Fruit fly (Drosophila melanogaster) ovary, adult (tissue): ENCODE results near the gene CG15877.

ENCODE experiments used
- CG17801 ChIP-seq: fragments of 200-800 bp; optimal IDR thresholded peaks from 2 replicates; lab custom pipeline; 2019; ENCODE audit warnings: missing biosample characterization, mild to moderate bottlenecking, missing genetic modification characterization, moderate library complexity; ENCODE audit not compliant: partially characterized antibody

CG15877 gene

DNA sequence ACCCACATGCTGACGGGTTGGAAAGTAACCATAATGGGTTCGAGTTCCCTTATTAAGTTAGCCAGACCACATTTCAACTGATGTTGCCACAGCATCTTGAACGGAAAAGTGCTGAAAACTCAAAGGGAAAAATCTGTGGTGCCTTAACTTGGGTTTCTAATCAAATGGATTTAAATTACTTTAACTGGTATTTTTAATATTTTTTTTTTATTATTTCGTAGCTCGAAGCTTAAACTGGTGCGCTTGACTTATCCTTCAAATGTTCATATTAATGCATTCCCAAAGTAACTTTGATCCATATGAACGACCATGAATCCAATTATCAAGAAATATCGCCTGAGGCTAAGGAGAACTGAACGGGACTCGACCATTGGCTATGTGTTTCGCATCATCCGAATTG lies 17.1 kb downstream of the CG15877 start, which contains the start of gene CG13801:
TSS of gene CG13801 (plus strand) at position 301 of the 400 bp plus-strand sequence.
- TF ChIP-seq CG17801 = no peak

DNA sequence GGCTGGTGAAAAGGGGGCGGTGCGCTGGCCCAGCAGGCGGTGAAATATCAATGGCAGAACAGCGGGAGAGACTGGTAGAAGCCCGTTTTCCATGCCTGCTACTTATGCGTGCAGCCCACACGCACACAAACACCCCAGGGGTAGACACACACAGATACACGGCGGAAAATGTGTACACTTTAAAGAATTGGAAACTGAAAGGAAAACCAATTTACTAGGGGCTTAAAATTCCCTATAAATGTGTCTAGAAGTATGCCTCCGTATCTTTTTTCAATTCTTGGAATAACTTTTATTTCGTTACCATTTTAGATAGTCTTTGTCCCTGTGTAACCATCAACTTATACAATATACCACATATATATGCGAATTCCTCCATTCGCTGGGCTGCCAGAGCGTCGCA lies 45.1 kb downstream of the CG15877 start:
- no peak for TF ChIP-seq CG17801

DNA sequence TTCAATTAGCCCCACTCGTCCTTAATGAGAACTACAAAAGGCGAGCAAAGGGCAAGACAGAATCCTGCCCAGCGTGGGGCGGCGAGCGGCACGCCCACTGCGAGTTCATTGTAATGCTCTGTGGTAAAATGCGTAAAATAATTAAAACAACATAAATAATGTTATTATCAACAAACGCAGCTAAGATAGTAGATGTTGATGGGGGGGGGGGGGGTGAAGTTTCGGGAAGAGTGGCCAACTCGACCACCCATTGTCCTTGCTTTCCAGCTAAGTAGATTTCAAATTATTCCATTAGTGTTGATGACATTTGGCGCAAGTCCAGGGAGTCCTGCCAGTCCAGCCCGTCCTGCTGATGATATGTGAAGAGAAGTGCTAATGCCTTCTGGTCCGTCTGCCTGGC lies 48.6 kb downstream of the CG15877 start:
- TF ChIP-seq CG17801 = no peak
